Fruit fly (Drosophila melanogaster) whole organism, embryonic: ENCODE results near the gene Rab39.

ENCODE experiments used
- CG12659 ChIP-seq: fragments of 200-800 bp; sonication (Bioruptor generic); optimal IDR thresholded peaks from 3 replicates; lab custom pipeline; 2017; ENCODE audit warnings: mild to moderate bottlenecking, missing biosample characterization, missing genetic modification reagents, missing genetic modification characterization
- CG12769 ChIP-seq: fragments of 200-800 bp; sonication (Bioruptor generic); optimal IDR thresholded peaks from 2 replicates; lab custom pipeline; 2019; ENCODE audit warnings: missing biosample characterization, mild to moderate bottlenecking, missing genetic modification characterization, moderate library complexity
- CG12942 ChIP-seq: fragments of 200-800 bp; sonication (Bioruptor generic); optimal IDR thresholded peaks from 3 replicates; lab custom pipeline; 2016; ENCODE audit warnings: missing biosample characterization, missing genetic modification characterization
- CG1529 ChIP-seq: fragments of 200-800 bp; sonication (Bioruptor generic); optimal IDR thresholded peaks from 3 replicates; lab custom pipeline; 2018; ENCODE audit warnings: missing biosample characterization, missing genetic modification characterization
- CG17385 ChIP-seq: fragments of 200-800 bp; sonication (Bioruptor generic); optimal IDR thresholded peaks from 3 replicates; lab custom pipeline; 2018; ENCODE audit warnings: missing biosample characterization, mild to moderate bottlenecking, missing genetic modification characterization
- CG17568 ChIP-seq: fragments of 200-800 bp; sonication (Bioruptor generic); optimal IDR thresholded peaks from 2 replicates; lab custom pipeline; 2018; ENCODE audit warnings: missing biosample characterization, mild to moderate bottlenecking, missing genetic modification characterization, moderate library complexity
- CG17829 ChIP-seq: fragments of 200-800 bp; optimal IDR thresholded peaks from 2 replicates; lab custom pipeline; 2019; ENCODE audit warnings: missing biosample characterization, mild to moderate bottlenecking, missing genetic modification characterization, moderate library complexity
- CG18599 ChIP-seq: fragments of 200-800 bp; sonication (Bioruptor generic); optimal IDR thresholded peaks from 3 replicates; lab custom pipeline; 2017; ENCODE audit warnings: missing biosample characterization, missing genetic modification characterization, mild to moderate bottlenecking, moderate library complexity, missing genetic modification reagents
- CG2120 ChIP-seq: fragments of 200-800 bp; sonication (Bioruptor generic); optimal IDR thresholded peaks from 3 replicates; lab custom pipeline; 2016; ENCODE audit warnings: missing biosample characterization, missing genetic modification characterization
- CG2129 ChIP-seq: fragments of 200-800 bp; sonication (Bioruptor generic); IDR thresholded peaks from 2 replicates; pipeline ENCODE4 v1.3.6; 2022; ENCODE audit warnings: missing biosample characterization, missing genetic modification characterization; ENCODE audit not compliant: partially characterized antibody
- CG2678 ChIP-seq: fragments of 200-800 bp; sonication (Bioruptor generic); optimal IDR thresholded peaks from 3 replicates; lab custom pipeline; 2019; ENCODE audit warnings: missing biosample characterization, mild to moderate bottlenecking, missing genetic modification characterization, moderate library complexity
- CG32767 ChIP-seq: fragments of 200-800 bp; sonication (Bioruptor generic); IDR thresholded peaks from 2 replicates; pipeline ENCODE4 v1.3.6; 2022; ENCODE audit warnings: missing biosample characterization, missing genetic modification characterization
- CG32772 ChIP-seq: fragments of 200-800 bp; sonication (Bioruptor generic); IDR thresholded peaks from 2 replicates; pipeline ENCODE4 v1.3.6; 2022; ENCODE audit warnings: missing biosample characterization, missing genetic modification characterization
- CG3281 ChIP-seq: fragments of 200-800 bp; sonication (Bioruptor generic); optimal IDR thresholded peaks from 3 replicates; lab custom pipeline; 2017; ENCODE audit warnings: missing biosample characterization, mild to moderate bottlenecking, missing genetic modification characterization
- CG3847 ChIP-seq: fragments of 200-800 bp; sonication (Bioruptor generic); IDR thresholded peaks from 2 replicates; pipeline ENCODE4 v1.3.6; 2022; ENCODE audit warnings: missing biosample characterization, missing genetic modification characterization
- CG3995 ChIP-seq: fragments of 200-800 bp; sonication (Bioruptor generic); optimal IDR thresholded peaks from 3 replicates; lab custom pipeline; 2016; ENCODE audit warnings: missing biosample characterization, missing genetic modification characterization
- CG4360 ChIP-seq: fragments of 200-800 bp; sonication (Bioruptor generic); IDR thresholded peaks from 2 replicates; pipeline ENCODE4 v1.3.6; 2022; ENCODE audit warnings: missing biosample characterization, missing genetic modification characterization
- CG4617 ChIP-seq: fragments of 200-800 bp; sonication (Bioruptor generic); optimal IDR thresholded peaks from 3 replicates; lab custom pipeline; 2016; ENCODE audit warnings: missing biosample characterization, missing genetic modification characterization, borderline replicate concordance
- CG4820 ChIP-seq: fragments of 200-800 bp; sonication (Bioruptor generic); optimal IDR thresholded peaks from 3 replicates; lab custom pipeline; 2016; ENCODE audit warnings: missing biosample characterization, missing genetic modification characterization
- CG7963 ChIP-seq: fragments of 200-800 bp; sonication (Bioruptor generic); IDR thresholded peaks from 3 replicates; pipeline ENCODE4 v1.3.6; 2022; ENCODE audit warnings: missing biosample characterization, missing genetic modification characterization; ENCODE audit not compliant: partially characterized antibody
- CG9215 ChIP-seq: fragments of 200-800 bp; sonication (Bioruptor generic); IDR thresholded peaks from 2 replicates; pipeline ENCODE4 v1.3.6; 2022; ENCODE audit warnings: missing biosample characterization, missing genetic modification characterization
- Eip74EF ChIP-seq, 2 experiments: fragments of 200-800 bp in 1 of 2; fragments of >200 bp in 1 of 2; sonication (Bioruptor generic) in 1 of 2; optimal IDR thresholded peaks; 2 replicates each; lab custom pipeline; 2017 to 2019; ENCODE audit warnings: missing biosample characterization in 2 of 2, missing genetic modification characterization in 2 of 2, mild to moderate bottlenecking in 1 of 2, moderate library complexity in 1 of 2
- Ets97D ChIP-seq: fragments of 200-800 bp; sonication (Bioruptor generic); optimal IDR thresholded peaks from 3 replicates; lab custom pipeline; 2016; ENCODE audit warnings: missing biosample characterization, missing genetic modification characterization
- Gug ChIP-seq: fragments of 200-800 bp; sonication (Bioruptor generic); IDR thresholded peaks from 4 replicates; pipeline ENCODE4 v1.3.6; 2022; ENCODE audit warnings: missing biosample characterization, missing genetic modification characterization
- Hr39 ChIP-seq: fragments of >200 bp; optimal IDR thresholded peaks from 2 replicates; lab custom pipeline; 2017
- Lhr ChIP-seq: fragments of 200-800 bp; sonication (Bioruptor generic); optimal IDR thresholded peaks from 3 replicates; lab custom pipeline; 2017; ENCODE audit warnings: mild to moderate bottlenecking, missing biosample characterization, missing genetic modification reagents, missing genetic modification characterization
- Meics ChIP-seq: fragments of 200-800 bp; sonication (Bioruptor generic); optimal IDR thresholded peaks from 2 replicates; lab custom pipeline; 2017; ENCODE audit warnings: missing biosample characterization, mild to moderate bottlenecking, missing genetic modification characterization
- NFAT ChIP-seq: fragments of 200-800 bp; sonication (Bioruptor generic); IDR thresholded peaks from 2 replicates; pipeline ENCODE4 v1.3.6; 2022; ENCODE audit warnings: missing biosample characterization, missing genetic modification characterization
- Nf-YB ChIP-seq: fragments of 200-800 bp; sonication (Bioruptor generic); optimal IDR thresholded peaks from 3 replicates; lab custom pipeline; 2019; ENCODE audit warnings: missing biosample characterization, mild to moderate bottlenecking, missing genetic modification characterization, moderate library complexity
- Ravus ChIP-seq: fragments of 200-800 bp; sonication (Bioruptor generic); IDR thresholded peaks from 2 replicates; pipeline ENCODE4 v1.3.6; 2022; ENCODE audit warnings: missing biosample characterization, missing genetic modification characterization
- Sry-β ChIP-seq: fragments of 200-800 bp; sonication (Bioruptor generic); optimal IDR thresholded peaks from 2 replicates; lab custom pipeline; 2018; ENCODE audit warnings: missing biosample characterization, mild to moderate bottlenecking, missing genetic modification characterization, moderate library complexity
- bigmax ChIP-seq: fragments of 200-800 bp; sonication (Bioruptor generic); optimal IDR thresholded peaks from 2 replicates; lab custom pipeline; 2018; ENCODE audit warnings: missing biosample characterization, mild to moderate bottlenecking, missing genetic modification characterization
- bowl ChIP-seq: fragments of 200-800 bp; sonication (Bioruptor generic); IDR thresholded peaks from 2 replicates; pipeline ENCODE4 v1.3.6; 2022; ENCODE audit warnings: missing biosample characterization, missing genetic modification characterization
- caup ChIP-seq: fragments of 200-800 bp; sonication (Bioruptor generic); optimal IDR thresholded peaks from 3 replicates; lab custom pipeline; 2017; ENCODE audit warnings: missing biosample characterization, mild to moderate bottlenecking, missing genetic modification characterization, moderate library complexity; ENCODE audit not compliant: severe bottlenecking
- chif ChIP-seq, 2 experiments: fragments of 200-800 bp; sonication (Bioruptor generic); optimal IDR thresholded peaks; 3 replicates each; lab custom pipeline; 2016; ENCODE audit warnings: missing biosample characterization in 2 of 2, missing genetic modification characterization in 2 of 2
- chm ChIP-seq: fragments of 200-800 bp; sonication (Bioruptor generic); IDR thresholded peaks from 2 replicates; pipeline ENCODE4 v1.3.6; 2022; ENCODE audit warnings: missing biosample characterization, missing genetic modification characterization
- crp ChIP-seq, 2 experiments: fragments of 200-800 bp; sonication (Bioruptor generic); optimal IDR thresholded peaks; 2 replicates in 1 of 2; 3 replicates in 1 of 2; lab custom pipeline; 2017; ENCODE audit warnings: missing biosample characterization in 2 of 2, missing genetic modification characterization in 2 of 2, mild to moderate bottlenecking in 1 of 2, moderate library complexity in 1 of 2
- grn ChIP-seq: fragments of 200-800 bp; sonication (Bioruptor generic); optimal IDR thresholded peaks from 3 replicates; lab custom pipeline; 2017; ENCODE audit warnings: missing biosample characterization, missing genetic modification characterization
- ham ChIP-seq: fragments of 200-800 bp; sonication (Bioruptor generic); IDR thresholded peaks from 2 replicates; pipeline ENCODE4 v1.3.6; 2022; ENCODE audit warnings: missing biosample characterization, missing genetic modification characterization
- ind ChIP-seq: fragments of 200-800 bp; sonication (Bioruptor generic); optimal IDR thresholded peaks from 3 replicates; lab custom pipeline; 2016; ENCODE audit warnings: missing biosample characterization, missing genetic modification characterization
- otp ChIP-seq: fragments of 200-800 bp; sonication (Bioruptor generic); IDR thresholded peaks from 3 replicates; pipeline ENCODE4, ENCODE4 v1.3.6; 2022; ENCODE audit warnings: missing biosample characterization, missing genetic modification characterization
- pho ChIP-seq: fragments of 200-800 bp; sonication (Bioruptor generic); optimal IDR thresholded peaks from 2 replicates; lab custom pipeline; 2016; ENCODE audit warnings: missing biosample characterization, missing genetic modification characterization
- ro ChIP-seq: fragments of 200-800 bp; sonication (Bioruptor generic); IDR thresholded peaks from 2 replicates; pipeline ENCODE4 v1.3.6; 2022; ENCODE audit warnings: missing biosample characterization, missing genetic modification characterization
- sens-2 ChIP-seq: fragments of 200-800 bp; sonication (Bioruptor generic); IDR thresholded peaks from 2 replicates; pipeline ENCODE4 v1.3.6; 2022; ENCODE audit warnings: missing biosample characterization, missing genetic modification characterization
- slou ChIP-seq: fragments of 200-800 bp; sonication (Bioruptor generic); optimal IDR thresholded peaks from 3 replicates; lab custom pipeline; 2016; ENCODE audit warnings: missing biosample characterization, missing genetic modification characterization
- trh ChIP-seq: fragments of 200-800 bp; sonication (Bioruptor generic); optimal IDR thresholded peaks from 2 replicates; lab custom pipeline; 2016; ENCODE audit warnings: missing biosample characterization, missing genetic modification characterization
- wek ChIP-seq: fragments of 200-800 bp; sonication (Bioruptor generic); optimal IDR thresholded peaks from 3 replicates; lab custom pipeline; 2018; ENCODE audit warnings: missing biosample characterization, mild to moderate bottlenecking, missing genetic modification characterization, moderate library complexity
- wor ChIP-seq: fragments of 200-800 bp; sonication (Bioruptor generic); IDR thresholded peaks from 2 replicates; pipeline ENCODE4 v1.3.6; 2022; ENCODE audit warnings: missing biosample characterization, missing genetic modification characterization

The Rab39 gene

DNA sequence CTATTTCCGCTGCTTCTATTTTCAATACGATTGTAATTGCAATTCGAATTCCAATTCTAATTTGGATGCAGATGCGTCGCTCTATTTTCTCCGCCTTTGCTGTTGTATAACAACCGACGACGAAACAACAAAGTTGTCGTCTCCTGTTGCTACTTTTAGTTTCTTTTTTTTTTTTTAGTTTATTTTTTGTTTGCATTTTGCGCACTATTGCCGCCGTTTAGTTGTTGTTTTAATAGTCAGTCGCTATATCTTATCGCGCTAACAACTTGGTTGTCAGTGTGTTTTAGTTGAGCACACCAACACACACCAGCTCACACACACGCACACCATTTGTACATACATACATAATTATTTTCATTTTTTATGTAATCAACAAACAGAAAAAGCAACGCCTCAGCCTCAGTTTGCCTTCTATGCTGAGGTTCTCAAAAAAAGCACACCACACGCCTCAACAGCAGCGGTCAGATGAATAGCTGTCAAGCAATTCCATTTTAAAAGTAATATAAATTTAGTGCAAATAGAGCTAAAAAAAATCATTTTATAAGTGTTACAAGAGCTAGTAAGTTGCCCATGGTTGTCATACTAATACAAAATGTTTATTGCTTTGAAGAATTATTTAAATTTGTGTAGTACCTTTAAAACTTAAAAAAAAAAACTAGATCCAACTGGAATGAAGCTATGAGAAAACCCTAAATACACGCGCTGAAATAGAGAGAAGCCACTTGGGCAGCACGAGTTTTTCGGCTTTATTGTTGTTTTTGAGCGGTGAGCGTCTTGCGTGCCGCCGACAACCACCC lies 33.2 kb upstream of the Rab39 start (continued):
- TF ChIP-seq slou (no peak), CG12769 (tag; lab: Kevin White, UChicago) (peak; percentile 58), CG7963 (no peak), Meics (GFP tag; lab: Kevin White, UChicago) (peak; percentile 88), Ets97D (no peak), Gug (GFP tag; lab: Robert Waterston, UW) (peak; percentile 38; the same call in 2 of the 4 replicates), CG2120 (GFP tag; lab: Kevin White, UChicago) (peak; percentile 91), CG4617 (GFP tag; lab: Kevin White, UChicago) (no peak), CG17829 (tag; lab: Kevin White, UChicago) (peak; percentile 66), CG17385 (GFP tag; lab: Kevin White, UChicago) (peak; percentile 81), CG3281 (peak; percentile 88), pho (GFP tag; lab: Kevin White, UChicago) (peak; percentile 65), Ravus (GFP tag; lab: Robert Waterston, UW) (peak; percentile 44), CG2678 (tag; lab: Kevin White, UChicago) (peak; percentile 86), CG18599 (GFP tag; lab: Kevin White, UChicago) (peak; percentile 92), chif (GFP tag; optimal IDR thresholded peaks at IDR 0.05; lab: Kevin White, UChicago) (peak; percentile 47 to 48), Hr39 (no peak), chm (GFP tag; lab: Robert Waterston, UW) (0 out of 2 replicates have a peak, but pooled peaks have one; percentile 11), wor (peak; percentile 29; the same call in 1 of the 2 replicates), grn (no peak), CG17568 (GFP tag; lab: Kevin White, UChicago) (peak; percentile 69), NFAT (GFP tag; lab: Robert Waterston, UW) (peak; percentile 65), CG32772 (GFP tag; lab: Robert Waterston, UW) (peak; percentile 69), bowl (peak; percentile 8; the same call in 1 of the 2 replicates), CG2129 (no peak), CG3995 (GFP tag; lab: Kevin White, UChicago) (peak; percentile 33), CG12659 (GFP tag; lab: Kevin White, UChicago) (peak; percentile 85), ro (no peak), CG12942 (GFP tag; lab: Kevin White, UChicago) (peak; percentile 13), bigmax (GFP tag; lab: Kevin White, UChicago) (peak; percentile 22), caup (peak; percentile 82), Eip74EF (GFP tag; optimal IDR thresholded peaks at IDR 0.05; lab: Kevin White, UChicago) (peak in 1 of 2 experiments; percentile 57), ham (GFP tag; lab: Robert Waterston, UW) (peak; percentile 64; the same call in 1 of the 2 replicates), CG9215 (GFP tag; lab: Robert Waterston, UW) (peak; percentile 68), otp (0 out of 3 replicates have a peak, but pooled peaks have one; percentile 23), ind (peak; percentile 54), wek (GFP tag; lab: Kevin White, UChicago) (no peak), sens-2 (GFP tag; lab: Robert Waterston, UW) (no peak), CG1529 (GFP tag; lab: Kevin White, UChicago) (peak; percentile 49), Sry-β (GFP tag; lab: Kevin White, UChicago) (peak; percentile 16), CG4820 (GFP tag; lab: Kevin White, UChicago) (peak; percentile 54), trh (no peak), crp (GFP tag; optimal IDR thresholded peaks at IDR 0.05; lab: Kevin White, UChicago) (peak in 1 of 2 experiments; percentile 20), Lhr (peak; percentile 7), CG4360 (GFP tag; lab: Robert Waterston, UW) (no peak), Nf-YB (peak; percentile 60), CG3847 (GFP tag; lab: Robert Waterston, UW) (peak; percentile 72), CG32767 (GFP tag; lab: Robert Waterston, UW) (peak; percentile 72)
